Worm (Caenorhabditis elegans): Measurements from ENCODE around the gene ZK688.10.

ce11 chrIII:7907515-7907914, 10.7 kb upstream of the ZK688.10 start, which contains the start of gene pcp-5:
- TF ChIP-seq tbx-2 (tag; optimal IDR thresholded peaks at IDR 0.05) (no peak), snpc-4 (tag; optimal IDR thresholded peaks at IDR 0.05) (no peak)

Data from whole organism, L1 larva.